Fruit fly (Drosophila melanogaster) whole organism, embryonic: ENCODE measurements around the gene CG6236.
A peak's percentile ranks its signal among the peaks of the same experiment; 100 is the strongest.

Experiments
- Abd-B ChIP-seq: fragments of 200-800 bp; sonication (Bioruptor generic); optimal IDR thresholded peaks from 2 replicates; lab custom pipeline; 2018; ENCODE audit warnings: missing biosample characterization, mild to moderate bottlenecking, missing genetic modification characterization, moderate library complexity
- Ada2b ChIP-seq: fragments of 200-800 bp; sonication (Bioruptor generic); IDR thresholded peaks from 2 replicates; pipeline ENCODE4 v1.3.6; 2022; ENCODE audit warnings: missing biosample characterization, missing genetic modification characterization
- Atf-2 ChIP-seq: fragments of 200-800 bp; sonication (Bioruptor generic); optimal IDR thresholded peaks from 2 replicates; lab custom pipeline; 2016; ENCODE audit warnings: missing biosample characterization, missing genetic modification characterization
- Bdp1 ChIP-seq: fragments of 200-800 bp; sonication (Bioruptor generic); optimal IDR thresholded peaks from 3 replicates; lab custom pipeline; 2016; ENCODE audit warnings: missing biosample characterization, missing genetic modification characterization
- CG10462 ChIP-seq: fragments of 200-800 bp; sonication (Bioruptor generic); optimal IDR thresholded peaks from 2 replicates; lab custom pipeline; 2016; ENCODE audit warnings: missing biosample characterization, missing genetic modification characterization
- CG14667 ChIP-seq: fragments of 200-800 bp; sonication (Bioruptor generic); IDR thresholded peaks from 2 replicates; pipeline ENCODE4 v1.3.6; 2022; ENCODE audit warnings: missing biosample characterization, missing genetic modification characterization
- CG14965 ChIP-seq: fragments of 200-800 bp; sonication (Bioruptor generic); optimal IDR thresholded peaks from 2 replicates; lab custom pipeline; 2016; ENCODE audit warnings: missing biosample characterization, missing genetic modification characterization, borderline replicate concordance
- CG15269 ChIP-seq: fragments of 200-800 bp; sonication (Bioruptor generic); optimal IDR thresholded peaks from 2 replicates; lab custom pipeline; 2018; ENCODE audit warnings: missing biosample characterization, mild to moderate bottlenecking, missing genetic modification characterization, moderate library complexity
- CG1603 ChIP-seq: fragments of 200-800 bp; sonication (Bioruptor generic); optimal IDR thresholded peaks from 2 replicates; lab custom pipeline; 2019; ENCODE audit warnings: missing biosample characterization, mild to moderate bottlenecking, missing genetic modification characterization, moderate library complexity
- CG17359 ChIP-seq: fragments of 200-800 bp; sonication (Bioruptor generic); optimal IDR thresholded peaks from 3 replicates; lab custom pipeline; 2018; ENCODE audit warnings: missing biosample characterization, mild to moderate bottlenecking, missing genetic modification characterization, moderate library complexity
- CG1792 ChIP-seq: fragments of 200-800 bp; sonication (Bioruptor generic); optimal IDR thresholded peaks from 2 replicates; lab custom pipeline; 2016; ENCODE audit warnings: missing biosample characterization, missing genetic modification characterization
- CG18262 ChIP-seq: fragments of 200-800 bp; optimal IDR thresholded peaks from 3 replicates; lab custom pipeline; 2019; ENCODE audit warnings: missing biosample characterization, mild to moderate bottlenecking, missing genetic modification characterization, moderate library complexity
- CG18599 ChIP-seq: fragments of 200-800 bp; sonication (Bioruptor generic); optimal IDR thresholded peaks from 3 replicates; lab custom pipeline; 2017; ENCODE audit warnings: missing biosample characterization, missing genetic modification characterization, mild to moderate bottlenecking, moderate library complexity, missing genetic modification reagents
- CG18764 ChIP-seq: fragments of 200-800 bp; sonication (Bioruptor generic); optimal IDR thresholded peaks from 3 replicates; lab custom pipeline; 2016; ENCODE audit warnings: missing biosample characterization, missing genetic modification characterization
- CG2875 ChIP-seq: fragments of 200-800 bp; sonication (Bioruptor generic); optimal IDR thresholded peaks from 2 replicates; lab custom pipeline; 2017; ENCODE audit warnings: missing biosample characterization, mild to moderate bottlenecking, missing genetic modification characterization, missing genetic modification reagents
- CG33557 ChIP-seq: fragments of 200-800 bp; sonication (Bioruptor generic); optimal IDR thresholded peaks from 2 replicates; lab custom pipeline; 2019; ENCODE audit warnings: missing biosample characterization, mild to moderate bottlenecking, missing genetic modification characterization, moderate library complexity
- CG3407 ChIP-seq: fragments of 200-800 bp; sonication (Bioruptor generic); optimal IDR thresholded peaks from 2 replicates; lab custom pipeline; 2018; ENCODE audit warnings: missing biosample characterization, mild to moderate bottlenecking, missing genetic modification characterization
- CG4617 ChIP-seq: fragments of 200-800 bp; sonication (Bioruptor generic); optimal IDR thresholded peaks from 3 replicates; lab custom pipeline; 2016; ENCODE audit warnings: missing biosample characterization, missing genetic modification characterization, borderline replicate concordance
- CG4707 ChIP-seq: fragments of 200-800 bp; sonication (Bioruptor generic); optimal IDR thresholded peaks from 2 replicates; lab custom pipeline; 2018; ENCODE audit warnings: missing biosample characterization, mild to moderate bottlenecking, missing genetic modification characterization, moderate library complexity
- CG6765 ChIP-seq: fragments of 200-800 bp; sonication (Bioruptor generic); optimal IDR thresholded peaks from 3 replicates; lab custom pipeline; 2017; ENCODE audit warnings: missing biosample characterization, mild to moderate bottlenecking, missing genetic modification characterization
- CG6813 ChIP-seq: fragments of 200-800 bp; sonication (Bioruptor generic); optimal IDR thresholded peaks from 2 replicates; lab custom pipeline; 2017; ENCODE audit warnings: missing biosample characterization, missing genetic modification characterization, mild to moderate bottlenecking, moderate library complexity, missing genetic modification reagents
- CG9215 ChIP-seq: fragments of 200-800 bp; sonication (Bioruptor generic); IDR thresholded peaks from 2 replicates; pipeline ENCODE4 v1.3.6; 2022; ENCODE audit warnings: missing biosample characterization, missing genetic modification characterization
- CG9609 ChIP-seq: fragments of 200-800 bp; sonication (Bioruptor generic); optimal IDR thresholded peaks from 3 replicates; lab custom pipeline; 2016; ENCODE audit warnings: missing biosample characterization, missing genetic modification characterization
- CTCF ChIP-seq: fragments of 200-800 bp; sonication (Bioruptor generic); optimal IDR thresholded peaks from 2 replicates; lab custom pipeline; 2017; ENCODE audit warnings: missing biosample characterization, mild to moderate bottlenecking, missing genetic modification characterization, moderate library complexity
- Dbx ChIP-seq: fragments of 200-800 bp; sonication (Bioruptor generic); IDR thresholded peaks from 3 replicates; pipeline ENCODE4 v1.3.6; 2022; ENCODE audit warnings: missing biosample characterization, missing genetic modification characterization
- Doc3 ChIP-seq: fragments of 200-800 bp; sonication (Bioruptor generic); IDR thresholded peaks from 3 replicates; pipeline ENCODE4 v1.3.6; 2022; ENCODE audit warnings: missing biosample characterization, missing genetic modification characterization; ENCODE audit not compliant: partially characterized antibody
- Drgx ChIP-seq: fragments of 200-800 bp; sonication (Bioruptor generic); IDR thresholded peaks from 2 replicates; pipeline ENCODE4 v1.3.6; 2022; ENCODE audit warnings: missing biosample characterization, missing genetic modification characterization
- Gug ChIP-seq: fragments of 200-800 bp; sonication (Bioruptor generic); IDR thresholded peaks from 4 replicates; pipeline ENCODE4 v1.3.6; 2022; ENCODE audit warnings: missing biosample characterization, missing genetic modification characterization
- Hsf ChIP-seq: fragments of 200-800 bp; sonication (Bioruptor generic); optimal IDR thresholded peaks from 3 replicates; lab custom pipeline; 2016; ENCODE audit warnings: missing biosample characterization, missing genetic modification characterization
- Nf-YB ChIP-seq: fragments of 200-800 bp; sonication (Bioruptor generic); optimal IDR thresholded peaks from 3 replicates; lab custom pipeline; 2019; ENCODE audit warnings: missing biosample characterization, mild to moderate bottlenecking, missing genetic modification characterization, moderate library complexity
- Nf-YC ChIP-seq: fragments of 200-800 bp; optimal IDR thresholded peaks from 3 replicates; lab custom pipeline; 2019; ENCODE audit warnings: missing biosample characterization, mild to moderate bottlenecking, missing genetic modification characterization, moderate library complexity
- Ravus ChIP-seq: fragments of 200-800 bp; sonication (Bioruptor generic); IDR thresholded peaks from 2 replicates; pipeline ENCODE4 v1.3.6; 2022; ENCODE audit warnings: missing biosample characterization, missing genetic modification characterization
- Scr ChIP-seq: fragments of 200-800 bp; sonication (Bioruptor generic); IDR thresholded peaks from 2 replicates; pipeline ENCODE4 v1.3.6; 2022; ENCODE audit warnings: missing biosample characterization, missing genetic modification characterization; ENCODE audit not compliant: partially characterized antibody
- Sry-δ ChIP-seq: fragments of 200-800 bp; sonication (Bioruptor generic); optimal IDR thresholded peaks from 2 replicates; lab custom pipeline; 2016; ENCODE audit warnings: missing biosample characterization, missing genetic modification characterization
- btn ChIP-seq: fragments of 200-800 bp; sonication (Bioruptor generic); optimal IDR thresholded peaks from 2 replicates; lab custom pipeline; 2016; ENCODE audit warnings: missing biosample characterization, missing genetic modification characterization
- chinmo ChIP-seq: fragments of 200-800 bp; sonication (Bioruptor generic); IDR thresholded peaks from 4 replicates; pipeline ENCODE4 v1.3.6; 2022; ENCODE audit warnings: missing biosample characterization, missing genetic modification characterization; ENCODE audit not compliant: partially characterized antibody
- fd102C ChIP-seq: fragments of 200-800 bp; sonication (Bioruptor generic); optimal IDR thresholded peaks from 2 replicates; lab custom pipeline; 2018; ENCODE audit warnings: missing biosample characterization, mild to moderate bottlenecking, missing genetic modification characterization, moderate library complexity
- gcm ChIP-seq: fragments of 200-800 bp; sonication (Bioruptor generic); optimal IDR thresholded peaks from 2 replicates; lab custom pipeline; 2019; ENCODE audit warnings: missing biosample characterization, mild to moderate bottlenecking, missing genetic modification characterization, moderate library complexity
- grau ChIP-seq: fragments of 200-800 bp; optimal IDR thresholded peaks from 3 replicates; lab custom pipeline; 2019; ENCODE audit warnings: missing biosample characterization, mild to moderate bottlenecking, missing genetic modification characterization, moderate library complexity
- lilli ChIP-seq: fragments of 200-800 bp; sonication (Bioruptor generic); optimal IDR thresholded peaks from 3 replicates; lab custom pipeline; 2016; ENCODE audit warnings: missing biosample characterization, missing genetic modification characterization
- mam ChIP-seq: fragments of 200-800 bp; sonication (Bioruptor generic); optimal IDR thresholded peaks from 3 replicates; lab custom pipeline; 2016; ENCODE audit warnings: missing biosample characterization, missing genetic modification characterization
- otp ChIP-seq: fragments of 200-800 bp; sonication (Bioruptor generic); IDR thresholded peaks from 3 replicates; pipeline ENCODE4, ENCODE4 v1.3.6; 2022; ENCODE audit warnings: missing biosample characterization, missing genetic modification characterization
- phol ChIP-seq: fragments of 200-800 bp; sonication (Bioruptor generic); optimal IDR thresholded peaks from 3 replicates; lab custom pipeline; 2018; ENCODE audit warnings: missing biosample characterization, mild to moderate bottlenecking, missing genetic modification characterization, moderate library complexity
- psq ChIP-seq: fragments of 200-800 bp; sonication (Bioruptor generic); optimal IDR thresholded peaks from 2 replicates; lab custom pipeline; 2017; ENCODE audit warnings: missing biosample characterization, missing genetic modification characterization
- sim ChIP-seq: fragments of 200-800 bp; sonication (Bioruptor generic); IDR thresholded peaks from 2 replicates; pipeline ENCODE4 v1.3.6; 2022; ENCODE audit warnings: missing biosample characterization, missing genetic modification characterization
- ssp ChIP-seq: fragments of 200-800 bp; sonication (Bioruptor generic); IDR thresholded peaks from 2 replicates; pipeline ENCODE4 v1.3.6; 2022; ENCODE audit warnings: missing biosample characterization, missing genetic modification characterization
- toy ChIP-seq: fragments of 200-800 bp; sonication (Bioruptor generic); IDR thresholded peaks from 2 replicates; pipeline ENCODE4 v1.3.6; 2022; ENCODE audit warnings: missing biosample characterization, missing genetic modification characterization
- tup ChIP-seq: fragments of 200-800 bp; sonication (Bioruptor generic); optimal IDR thresholded peaks from 2 replicates; lab custom pipeline; 2016; ENCODE audit warnings: missing biosample characterization, mild to moderate bottlenecking, missing genetic modification characterization, moderate library complexity
- wor ChIP-seq: fragments of 200-800 bp; sonication (Bioruptor generic); IDR thresholded peaks from 2 replicates; pipeline ENCODE4 v1.3.6; 2022; ENCODE audit warnings: missing biosample characterization, missing genetic modification characterization

CG6236 gene

dm6 chr3R:15280619-15281334, 47.3 kb downstream of the CG6236 start (continued):
- peak; percentile 92 for TF ChIP-seq CG18262 (tag; lab: Kevin White, UChicago)
- no peak for TF ChIP-seq Doc3 (GFP tag; lab: Robert Waterston, UW)
- TF ChIP-seq CG10462 (GFP tag; lab: Kevin White, UChicago) = peak; percentile 43
- no peak for TF ChIP-seq Dbx (GFP tag; lab: Robert Waterston, UW)
- TF ChIP-seq CG6813 (GFP tag; lab: Kevin White, UChicago) = peak; percentile 33
- TF ChIP-seq CG3407 (GFP tag; lab: Kevin White, UChicago) = peak; percentile 57
- peak; percentile 64 for TF ChIP-seq gcm (GFP tag; lab: Kevin White, UChicago)
- no peak for TF ChIP-seq chinmo (GFP tag; lab: Robert Waterston, UW)
- peak; percentile 69 for TF ChIP-seq CG15269 (tag; lab: Kevin White, UChicago)
- TF ChIP-seq CTCF = no peak
- peak; percentile 47 for TF ChIP-seq CG18599
- TF ChIP-seq Nf-YB (GFP tag; lab: Kevin White, UChicago) = peak; percentile 49
- TF ChIP-seq CG33557 (GFP tag; lab: Kevin White, UChicago) = peak; percentile 74
- TF ChIP-seq Ada2b (GFP tag; lab: Robert Waterston, UW) = peak; percentile 19; the same call in 1 of the 2 replicates
- TF ChIP-seq tup = no peak
- TF ChIP-seq CG2875 = peak; percentile 75
- TF ChIP-seq Ravus (GFP tag; lab: Robert Waterston, UW) = no peak
- TF ChIP-seq Bdp1 (GFP tag; lab: Kevin White, UChicago) = peak; percentile 6
- TF ChIP-seq phol (tag; lab: Kevin White, UChicago) = peak; percentile 89
- TF ChIP-seq fd102C = no peak
- TF ChIP-seq wor = peak; percentile 28; the same call in 1 of the 2 replicates
- peak; percentile 46 for TF ChIP-seq lilli
- no peak for TF ChIP-seq CG9609 (GFP tag; lab: Kevin White, UChicago)
- TF ChIP-seq Hsf (GFP tag; lab: Kevin White, UChicago) = peak; percentile 52
- TF ChIP-seq CG18764 (GFP tag; lab: Kevin White, UChicago) = peak; percentile 55
- TF ChIP-seq Gug = peak; percentile 50; the same call in 1 of the 4 replicates
- TF ChIP-seq ssp (GFP tag; lab: Robert Waterston, UW) = peak; percentile 39; the same call in 1 of the 2 replicates
- peak; percentile 12 for TF ChIP-seq CG1603 (tag; lab: Kevin White, UChicago)
- no peak for TF ChIP-seq CG1792 (GFP tag; lab: Kevin White, UChicago)
- peak; percentile 8 for TF ChIP-seq CG4707 (GFP tag; lab: Kevin White, UChicago)
- TF ChIP-seq Atf-2 (GFP tag; lab: Kevin White, UChicago) = no peak
- TF ChIP-seq Nf-YC = peak; percentile 63
- no peak for TF ChIP-seq psq (GFP tag; lab: Kevin White, UChicago)
- TF ChIP-seq sim (GFP tag; lab: Robert Waterston, UW) = peak; percentile 36; the same call in 1 of the 2 replicates
- no peak for TF ChIP-seq CG14965
- TF ChIP-seq CG6765 (GFP tag; lab: Kevin White, UChicago) = no peak
- TF ChIP-seq Abd-B = peak; percentile 65
- no peak for TF ChIP-seq Scr
- peak; percentile 38; the same call in 1 of the 2 replicates for TF ChIP-seq Drgx
- TF ChIP-seq CG9215 (GFP tag; lab: Robert Waterston, UW) = no peak; the same call in 1 of the 2 replicates
- TF ChIP-seq CG14667 (GFP tag; lab: Robert Waterston, UW) = peak; percentile 35; the same call in 1 of the 2 replicates
- TF ChIP-seq toy (GFP tag; lab: Robert Waterston, UW) = no peak
- no peak for TF ChIP-seq btn (GFP tag; lab: Kevin White, UChicago)
- TF ChIP-seq CG4617 = no peak
- TF ChIP-seq otp (GFP tag; lab: Robert Waterston, UW) = no peak
- no peak for TF ChIP-seq Sry-δ
- peak; percentile 48 for TF ChIP-seq CG17359
- TF ChIP-seq grau = peak; percentile 80
- TF ChIP-seq mam (GFP tag; lab: Kevin White, UChicago) = peak; percentile 2
